Fruit fly (Drosophila melanogaster) whole organism, adult: ENCODE data around the gene RhoGAP15B.

ENCODE experiments used
- CG14711 ChIP-seq: fragments of 200-800 bp; sonication (Bioruptor generic); optimal IDR thresholded peaks from 2 replicates; lab custom pipeline; 2018; ENCODE audit warnings: missing biosample characterization, mild to moderate bottlenecking, missing genetic modification characterization, moderate library complexity
- CG1620 ChIP-seq: fragments of 200-800 bp; sonication (Bioruptor generic); optimal IDR thresholded peaks from 2 replicates; lab custom pipeline; 2016; ENCODE audit warnings: missing biosample characterization, missing genetic modification characterization
- CG33017 ChIP-seq: fragments of 200-800 bp; sonication (Bioruptor generic); optimal IDR thresholded peaks from 2 replicates; lab custom pipeline; 2018; ENCODE audit warnings: missing biosample characterization, mild to moderate bottlenecking, missing genetic modification characterization, moderate library complexity
- CG7101 ChIP-seq: fragments of 200-800 bp; sonication (Bioruptor generic); optimal IDR thresholded peaks from 2 replicates; lab custom pipeline; 2018; ENCODE audit warnings: missing biosample characterization, mild to moderate bottlenecking, missing genetic modification characterization, moderate library complexity
- Mnt ChIP-seq: fragments of 200-800 bp; sonication (Bioruptor generic); optimal IDR thresholded peaks from 2 replicates; lab custom pipeline; 2016; ENCODE audit warnings: missing biosample characterization, mild to moderate bottlenecking, missing genetic modification characterization
- bab1 ChIP-seq: fragments of 200-800 bp; sonication (Bioruptor generic); optimal IDR thresholded peaks from 3 replicates; lab custom pipeline; 2019; ENCODE audit warnings: missing biosample characterization, mild to moderate bottlenecking, missing genetic modification characterization, moderate library complexity
- cic ChIP-seq: fragments of 200-800 bp; sonication (Bioruptor generic); optimal IDR thresholded peaks from 2 replicates; lab custom pipeline; 2017; ENCODE audit warnings: missing biosample characterization, mild to moderate bottlenecking, missing genetic modification characterization, moderate library complexity
- cnc ChIP-seq, 2 experiments: fragments of >200 bp; optimal IDR thresholded peaks; 2 replicates each; lab custom pipeline; 2017
- kay ChIP-seq: fragments of 200-800 bp; sonication (Bioruptor generic); peaks from one replicate; lab custom pipeline; 2016; ENCODE audit warnings: missing biosample characterization, missing genetic modification characterization, borderline replicate concordance
- ovo ChIP-seq: fragments of 200-800 bp; sonication (Bioruptor generic); optimal IDR thresholded peaks from 2 replicates; lab custom pipeline; 2016; ENCODE audit warnings: missing biosample characterization, missing genetic modification characterization
- pad ChIP-seq: fragments of 200-800 bp; sonication (Bioruptor generic); optimal IDR thresholded peaks from 3 replicates; lab custom pipeline; 2017; ENCODE audit warnings: missing biosample characterization, missing genetic modification characterization, mild to moderate bottlenecking, moderate library complexity, missing genetic modification reagents
- tj ChIP-seq: fragments of 200-800 bp; sonication (Bioruptor generic); optimal IDR thresholded peaks from 3 replicates; lab custom pipeline; 2017; ENCODE audit warnings: missing biosample characterization, mild to moderate bottlenecking, missing genetic modification characterization, moderate library complexity
- toe ChIP-seq: fragments of 200-800 bp; sonication (Bioruptor generic); optimal IDR thresholded peaks from 2 replicates; lab custom pipeline; 2016; ENCODE audit warnings: missing biosample characterization, missing genetic modification characterization

DNA sequence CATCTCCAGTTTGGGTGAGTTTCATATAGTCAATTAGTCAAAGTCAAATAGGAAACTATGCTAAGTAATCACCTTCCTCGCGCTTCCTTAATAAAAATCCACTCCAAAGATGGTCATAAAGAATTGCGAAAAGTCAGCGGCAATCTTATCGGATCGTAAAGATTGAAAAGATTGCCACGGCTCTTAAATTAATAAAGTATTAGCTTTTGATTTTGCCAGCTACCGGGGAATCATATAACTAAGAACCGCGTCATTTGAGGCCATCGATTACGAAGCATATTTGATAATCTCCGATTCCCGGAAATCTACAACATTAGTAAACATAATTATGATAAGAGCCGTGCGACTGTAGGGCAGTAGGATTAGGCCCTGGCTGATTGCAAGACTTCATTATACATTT is 8.7 kb upstream of the RhoGAP15B start:
- TF ChIP-seq CG33017 (tag; lab: Kevin White, UChicago), result no peak
- TF ChIP-seq bab1 (GFP tag; lab: Kevin White, UChicago), result no peak
- no peak for TF ChIP-seq Mnt (GFP tag; lab: Kevin White, UChicago)
- no peak for TF ChIP-seq kay (GFP tag; lab: Kevin White, UChicago)
- TF ChIP-seq CG1620 (GFP tag; lab: Kevin White, UChicago), result no peak
- TF ChIP-seq tj (GFP tag; lab: Kevin White, UChicago), result no peak
- no peak for TF ChIP-seq cnc (optimal IDR thresholded peaks at IDR 0.05; lab: Kevin White, UChicago)
- no peak for TF ChIP-seq CG14711 (tag; lab: Kevin White, UChicago)
- no peak for TF ChIP-seq toe
- TF ChIP-seq CG7101 (tag; lab: Kevin White, UChicago), result no peak
- TF ChIP-seq ovo (GFP tag; lab: Kevin White, UChicago), result no peak
- no peak for TF ChIP-seq cic
- no peak for TF ChIP-seq pad (GFP tag; lab: Kevin White, UChicago)
